Fruit fly (Drosophila melanogaster) whole organism, embryonic: ENCODE data around the gene pyx.

ENCODE experiments used
- ATbp ChIP-seq: fragments of 200-800 bp; sonication (Bioruptor generic); optimal IDR thresholded peaks from 2 replicates; lab custom pipeline; 2017; ENCODE audit warnings: missing biosample characterization, mild to moderate bottlenecking, missing genetic modification characterization, missing genetic modification reagents
- Antp ChIP-seq: fragments of 200-800 bp; sonication (Bioruptor generic); optimal IDR thresholded peaks from 3 replicates; lab custom pipeline; 2016; ENCODE audit warnings: missing biosample characterization, missing genetic modification characterization
- CG10543 ChIP-seq: fragments of 200-800 bp; sonication (Bioruptor generic); optimal IDR thresholded peaks from 3 replicates; lab custom pipeline; 2017; ENCODE audit warnings: missing biosample characterization, mild to moderate bottlenecking, missing genetic modification characterization, moderate library complexity
- CG10959 ChIP-seq: fragments of 200-800 bp; sonication (Bioruptor generic); IDR thresholded peaks from 2 replicates; pipeline ENCODE4 v1.3.6; 2022; ENCODE audit warnings: missing biosample characterization, missing genetic modification characterization
- CG10979 ChIP-seq: fragments of 200-800 bp; sonication (Bioruptor generic); optimal IDR thresholded peaks from 2 replicates; lab custom pipeline; 2018; ENCODE audit warnings: missing biosample characterization, mild to moderate bottlenecking, missing genetic modification characterization, moderate library complexity
- CG11398 ChIP-seq: fragments of 200-800 bp; sonication (Bioruptor generic); optimal IDR thresholded peaks from 2 replicates; lab custom pipeline; 2016; ENCODE audit warnings: missing biosample characterization, missing genetic modification characterization
- CG12942 ChIP-seq: fragments of 200-800 bp; sonication (Bioruptor generic); optimal IDR thresholded peaks from 3 replicates; lab custom pipeline; 2016; ENCODE audit warnings: missing biosample characterization, missing genetic modification characterization
- CG13624 ChIP-seq: fragments of 200-800 bp; sonication (Bioruptor generic); optimal IDR thresholded peaks from 2 replicates; lab custom pipeline; 2016; ENCODE audit warnings: missing biosample characterization, missing genetic modification characterization
- CG13775 ChIP-seq: fragments of 200-800 bp; sonication (Bioruptor generic); optimal IDR thresholded peaks from 3 replicates; lab custom pipeline; 2017; ENCODE audit warnings: missing biosample characterization, mild to moderate bottlenecking, missing genetic modification characterization
- CG14667 ChIP-seq: fragments of 200-800 bp; sonication (Bioruptor generic); IDR thresholded peaks from 2 replicates; pipeline ENCODE4 v1.3.6; 2022; ENCODE audit warnings: missing biosample characterization, missing genetic modification characterization
- CG17568 ChIP-seq: fragments of 200-800 bp; sonication (Bioruptor generic); optimal IDR thresholded peaks from 2 replicates; lab custom pipeline; 2018; ENCODE audit warnings: missing biosample characterization, mild to moderate bottlenecking, missing genetic modification characterization, moderate library complexity
- CG18011 ChIP-seq: fragments of 200-800 bp; sonication (Bioruptor generic); optimal IDR thresholded peaks from 2 replicates; lab custom pipeline; 2017; ENCODE audit warnings: missing biosample characterization, missing genetic modification characterization, mild to moderate bottlenecking, moderate library complexity, missing genotype
- CG18476 ChIP-seq: fragments of 200-800 bp; sonication (Bioruptor generic); optimal IDR thresholded peaks from 2 replicates; lab custom pipeline; 2016; ENCODE audit warnings: missing biosample characterization, mild to moderate bottlenecking, missing genetic modification characterization
- CG30403 ChIP-seq: fragments of 200-800 bp; sonication (Bioruptor generic); optimal IDR thresholded peaks from 3 replicates; lab custom pipeline; 2016; ENCODE audit warnings: missing biosample characterization, missing genetic modification characterization
- CG31388 ChIP-seq: fragments of 200-800 bp; sonication (Bioruptor generic); optimal IDR thresholded peaks from 2 replicates; lab custom pipeline; 2016; ENCODE audit warnings: missing biosample characterization, missing genetic modification characterization
- CG34376 ChIP-seq: fragments of 200-800 bp; sonication (Bioruptor generic); optimal IDR thresholded peaks from 2 replicates; lab custom pipeline; 2018; ENCODE audit warnings: missing biosample characterization, mild to moderate bottlenecking, missing genetic modification characterization
- CG3847 ChIP-seq: fragments of 200-800 bp; sonication (Bioruptor generic); IDR thresholded peaks from 2 replicates; pipeline ENCODE4 v1.3.6; 2022; ENCODE audit warnings: missing biosample characterization, missing genetic modification characterization
- CG3995 ChIP-seq: fragments of 200-800 bp; sonication (Bioruptor generic); optimal IDR thresholded peaks from 3 replicates; lab custom pipeline; 2016; ENCODE audit warnings: missing biosample characterization, missing genetic modification characterization
- CG42726 ChIP-seq: fragments of 200-800 bp; sonication (Bioruptor generic); IDR thresholded peaks from 2 replicates; pipeline ENCODE4 v1.3.6; 2022; ENCODE audit warnings: missing biosample characterization, missing genetic modification characterization; ENCODE audit not compliant: partially characterized antibody
- CG6813 ChIP-seq: fragments of 200-800 bp; sonication (Bioruptor generic); optimal IDR thresholded peaks from 2 replicates; lab custom pipeline; 2017; ENCODE audit warnings: missing biosample characterization, missing genetic modification characterization, mild to moderate bottlenecking, moderate library complexity, missing genetic modification reagents
- Dip3 ChIP-seq: fragments of 200-800 bp; sonication (Bioruptor generic); optimal IDR thresholded peaks from 3 replicates; lab custom pipeline; 2016; ENCODE audit warnings: missing biosample characterization, missing genetic modification characterization
- Eip74EF ChIP-seq, 2 experiments: fragments of 200-800 bp in 1 of 2; fragments of >200 bp in 1 of 2; sonication (Bioruptor generic) in 1 of 2; optimal IDR thresholded peaks; 2 replicates each; lab custom pipeline; 2017 to 2019; ENCODE audit warnings: missing biosample characterization in 2 of 2, missing genetic modification characterization in 2 of 2, mild to moderate bottlenecking in 1 of 2, moderate library complexity in 1 of 2
- Ets97D ChIP-seq: fragments of 200-800 bp; sonication (Bioruptor generic); optimal IDR thresholded peaks from 3 replicates; lab custom pipeline; 2016; ENCODE audit warnings: missing biosample characterization, missing genetic modification characterization
- Fer1 ChIP-seq: fragments of 200-800 bp; sonication (Bioruptor generic); optimal IDR thresholded peaks from 2 replicates; lab custom pipeline; 2017; ENCODE audit warnings: missing biosample characterization, mild to moderate bottlenecking, missing genetic modification characterization
- Fer3 ChIP-seq: fragments of 200-800 bp; sonication (Bioruptor generic); optimal IDR thresholded peaks from 2 replicates; lab custom pipeline; 2018; ENCODE audit warnings: missing biosample characterization, mild to moderate bottlenecking, missing genetic modification characterization, moderate library complexity
- Gug ChIP-seq: fragments of 200-800 bp; sonication (Bioruptor generic); IDR thresholded peaks from 4 replicates; pipeline ENCODE4 v1.3.6; 2022; ENCODE audit warnings: missing biosample characterization, missing genetic modification characterization
- H2.0 ChIP-seq: fragments of 200-800 bp; sonication (Bioruptor generic); IDR thresholded peaks from 2 replicates; pipeline ENCODE4 v1.3.6; 2022; ENCODE audit warnings: missing biosample characterization, missing genetic modification characterization
- Hey ChIP-seq: fragments of 200-800 bp; sonication (Bioruptor generic); optimal IDR thresholded peaks from 3 replicates; lab custom pipeline; 2018; ENCODE audit warnings: missing biosample characterization, mild to moderate bottlenecking, missing genetic modification characterization
- NFAT ChIP-seq: fragments of 200-800 bp; sonication (Bioruptor generic); IDR thresholded peaks from 2 replicates; pipeline ENCODE4 v1.3.6; 2022; ENCODE audit warnings: missing biosample characterization, missing genetic modification characterization
- Nf-YB ChIP-seq: fragments of 200-800 bp; sonication (Bioruptor generic); optimal IDR thresholded peaks from 3 replicates; lab custom pipeline; 2019; ENCODE audit warnings: missing biosample characterization, mild to moderate bottlenecking, missing genetic modification characterization, moderate library complexity
- Sox102F ChIP-seq: fragments of 200-800 bp; sonication (Bioruptor generic); optimal IDR thresholded peaks from 2 replicates; lab custom pipeline; 2018; ENCODE audit warnings: missing biosample characterization, mild to moderate bottlenecking, missing genetic modification characterization, moderate library complexity
- Taf1 ChIP-seq: fragments of 200-800 bp; sonication (Bioruptor generic); IDR thresholded peaks from 2 replicates; pipeline ENCODE4 v1.3.6; 2022; ENCODE audit warnings: missing biosample characterization, missing genetic modification characterization
- cad ChIP-seq: fragments of >200 bp; optimal IDR thresholded peaks from 2 replicates; lab custom pipeline; 2017; ENCODE audit warnings: missing biosample characterization, missing genetic modification characterization
- cwo ChIP-seq: fragments of 200-800 bp; sonication (Bioruptor generic); optimal IDR thresholded peaks from 3 replicates; lab custom pipeline; 2017; ENCODE audit warnings: missing biosample characterization, missing genetic modification characterization, mild to moderate bottlenecking, moderate library complexity, missing genetic modification reagents
- dmrt11E ChIP-seq: fragments of 200-800 bp; sonication (Bioruptor generic); optimal IDR thresholded peaks from 3 replicates; lab custom pipeline; 2018; ENCODE audit warnings: missing biosample characterization, mild to moderate bottlenecking, missing genetic modification characterization, moderate library complexity
- dmrt99B ChIP-seq: fragments of 200-800 bp; sonication (Bioruptor generic); optimal IDR thresholded peaks from 2 replicates; lab custom pipeline; 2018; ENCODE audit warnings: missing biosample characterization, mild to moderate bottlenecking, missing genetic modification characterization, moderate library complexity
- grau ChIP-seq: fragments of 200-800 bp; optimal IDR thresholded peaks from 3 replicates; lab custom pipeline; 2019; ENCODE audit warnings: missing biosample characterization, mild to moderate bottlenecking, missing genetic modification characterization, moderate library complexity
- her ChIP-seq: fragments of 200-800 bp; sonication (Bioruptor generic); optimal IDR thresholded peaks from 2 replicates; lab custom pipeline; 2016; ENCODE audit warnings: missing biosample characterization, missing genetic modification characterization
- jigr1 ChIP-seq: fragments of 200-800 bp; sonication (Bioruptor generic); IDR thresholded peaks from 3 replicates; pipeline ENCODE4 v1.3.6; 2022; ENCODE audit warnings: missing biosample characterization, missing genetic modification characterization
- kay ChIP-seq: fragments of 200-800 bp; sonication (Bioruptor generic); optimal IDR thresholded peaks from 2 replicates; lab custom pipeline; 2016; ENCODE audit warnings: missing biosample characterization, missing genetic modification characterization
- lilli ChIP-seq: fragments of 200-800 bp; sonication (Bioruptor generic); optimal IDR thresholded peaks from 3 replicates; lab custom pipeline; 2016; ENCODE audit warnings: missing biosample characterization, missing genetic modification characterization
- nau ChIP-seq: fragments of 200-800 bp; sonication (Bioruptor generic); optimal IDR thresholded peaks from 3 replicates; lab custom pipeline; 2017; ENCODE audit warnings: missing biosample characterization, mild to moderate bottlenecking, missing genetic modification characterization, missing genetic modification reagents
- phol ChIP-seq: fragments of 200-800 bp; sonication (Bioruptor generic); optimal IDR thresholded peaks from 3 replicates; lab custom pipeline; 2018; ENCODE audit warnings: missing biosample characterization, mild to moderate bottlenecking, missing genetic modification characterization, moderate library complexity
- sens-2 ChIP-seq: fragments of 200-800 bp; sonication (Bioruptor generic); IDR thresholded peaks from 2 replicates; pipeline ENCODE4 v1.3.6; 2022; ENCODE audit warnings: missing biosample characterization, missing genetic modification characterization
- trh ChIP-seq: fragments of 200-800 bp; sonication (Bioruptor generic); optimal IDR thresholded peaks from 2 replicates; lab custom pipeline; 2016; ENCODE audit warnings: missing biosample characterization, missing genetic modification characterization
- tx ChIP-seq: fragments of 200-800 bp; sonication (Bioruptor generic); optimal IDR thresholded peaks from 2 replicates; lab custom pipeline; 2016; ENCODE audit warnings: missing biosample characterization, missing genetic modification characterization
- unpg ChIP-seq: fragments of 200-800 bp; sonication (Bioruptor generic); optimal IDR thresholded peaks from 3 replicates; lab custom pipeline; 2018; ENCODE audit warnings: missing biosample characterization, mild to moderate bottlenecking, missing genetic modification characterization, moderate library complexity
- vnd ChIP-seq: fragments of 200-800 bp; sonication (Bioruptor generic); IDR thresholded peaks from 3 replicates; pipeline ENCODE4 v1.3.6; 2022; ENCODE audit warnings: missing biosample characterization, missing genetic modification characterization; ENCODE audit not compliant: partially characterized antibody

pyx gene

dm6 chr3L:223019-223902 lies at the start of gene pyx, which contains the start of gene CG33229:
Gene pyx, minus strand, starts transcription at chr3L:223069.
Gene CG33229, plus strand, starts transcription at chr3L:223852.
- TF ChIP-seq CG10959 (GFP tag; lab: Robert Waterston, UW) (0 out of 2 replicates have a peak, but pooled peaks have one; percentile 21), dmrt99B (tag; lab: Kevin White, UChicago) (peak; percentile 81), CG14667 (GFP tag; lab: Robert Waterston, UW) (peak; percentile 67), CG13775 (peak; percentile 90), unpg (GFP tag; lab: Kevin White, UChicago) (peak; percentile 74), Nf-YB (peak; percentile 61), Fer3 (tag; lab: Kevin White, UChicago) (peak; percentile 86), H2.0 (GFP tag; lab: Robert Waterston, UW) (peak; percentile 75), dmrt11E (peak; percentile 68), nau (GFP tag; lab: Kevin White, UChicago) (no peak), CG17568 (GFP tag; lab: Kevin White, UChicago) (no peak), CG11398 (GFP tag; lab: Kevin White, UChicago) (no peak), grau (tag; lab: Kevin White, UChicago) (peak; percentile 89), kay (GFP tag; lab: Kevin White, UChicago) (peak; percentile 68), vnd (GFP tag; lab: Robert Waterston, UW) (no peak), CG18011 (GFP tag; lab: Kevin White, UChicago) (peak; percentile 57), CG12942 (GFP tag; lab: Kevin White, UChicago) (peak; percentile 85), Antp (GFP tag; lab: Kevin White, UChicago) (peak; percentile 80), Gug (GFP tag; lab: Robert Waterston, UW) (peak; percentile 83), her (GFP tag; lab: Kevin White, UChicago) (peak; percentile 28), Sox102F (GFP tag; lab: Kevin White, UChicago) (peak; percentile 78), cwo (GFP tag; lab: Kevin White, UChicago) (peak; percentile 72), Fer1 (peak; percentile 55), jigr1 (GFP tag; lab: Robert Waterston, UW) (0 out of 3 replicates have a peak, but pooled peaks have one; percentile 40), tx (peak; percentile 82), trh (peak; percentile 59), ATbp (GFP tag; lab: Kevin White, UChicago) (peak; percentile 57), CG30403 (peak; percentile 95), CG42726 (no peak), CG3995 (GFP tag; lab: Kevin White, UChicago) (peak; percentile 43), lilli (peak; percentile 92), Dip3 (peak; percentile 87), sens-2 (GFP tag; lab: Robert Waterston, UW) (peak; percentile 60), CG3847 (GFP tag; lab: Robert Waterston, UW) (peak; percentile 87), CG34376 (peak; percentile 54), phol (peak; percentile 90), Ets97D (GFP tag; lab: Kevin White, UChicago) (peak; percentile 70), NFAT (peak; percentile 89), CG10543 (GFP tag; lab: Kevin White, UChicago) (peak; percentile 84), CG31388 (GFP tag; lab: Kevin White, UChicago) (peak; percentile 63), CG6813 (GFP tag; lab: Kevin White, UChicago) (peak; percentile 68), CG10979 (tag; lab: Kevin White, UChicago) (peak; percentile 73), Hey (tag; lab: Kevin White, UChicago) (peak; percentile 44), CG13624 (peak; percentile 71), CG18476 (GFP tag; lab: Kevin White, UChicago) (peak; percentile 100), Taf1 (GFP tag; lab: Robert Waterston, UW) (no peak; the same call in 1 of the 2 replicates), Eip74EF (GFP tag; optimal IDR thresholded peaks at IDR 0.05; lab: Kevin White, UChicago) (no peak), cad (GFP tag; lab: Kevin White, UChicago) (no peak)
